Worm (Caenorhabditis elegans) whole organism, L2 larva: ENCODE results near the gene C17F4.11.

Source experiments
- C34F6.9 ChIP-seq: fragments of 150-350 bp; optimal IDR thresholded peaks from 2 replicates; lab custom pipeline; 2014; ENCODE audit warnings: missing biosample characterization, missing genetic modification characterization
- F13H6.1 ChIP-seq: sonication (generic microtip); optimal IDR thresholded peaks from 2 replicates; lab custom pipeline; 2016; ENCODE audit warnings: missing genetic modification characterization, missing compliant biosample characterization
- R02D3.7 ChIP-seq: fragments of 150-350 bp; optimal IDR thresholded peaks from 2 replicates; lab custom pipeline; 2014; ENCODE audit warnings: missing biosample characterization, missing genetic modification characterization
- Y55F3AM.14 ChIP-seq: fragments of 200-800 bp; sonication (Bioruptor generic); optimal IDR thresholded peaks from 2 replicates; lab custom pipeline; 2018; ENCODE audit warnings: mild to moderate bottlenecking, missing genetic modification characterization, missing compliant biosample characterization
- alr-1 ChIP-seq: fragments of 150-350 bp; optimal IDR thresholded peaks from 2 replicates; lab custom pipeline; 2014; ENCODE audit warnings: missing biosample characterization, missing genetic modification characterization
- ama-1 ChIP-seq: fragments of 150-350 bp; optimal IDR thresholded peaks from 2 replicates; lab custom pipeline; 2018; ENCODE audit warnings: inconsistent platforms
- blmp-1 ChIP-seq: sonication (generic microtip); optimal IDR thresholded peaks from 2 replicates; lab custom pipeline; 2017; ENCODE audit warnings: missing genetic modification characterization, mild to moderate bottlenecking, missing compliant biosample characterization, antibody characterized with exemption, moderate library complexity; ENCODE audit not compliant: insufficient read depth
- ceh-16 ChIP-seq: fragments of 150-350 bp; optimal IDR thresholded peaks from 2 replicates; lab custom pipeline; 2014; ENCODE audit warnings: missing biosample characterization, missing genetic modification characterization
- ceh-82 ChIP-seq: fragments of 150-350 bp; optimal IDR thresholded peaks from 2 replicates; lab custom pipeline; 2014; ENCODE audit warnings: missing biosample characterization, missing genetic modification characterization
- crh-2 ChIP-seq: sonication (generic microtip); optimal IDR thresholded peaks from 2 replicates; lab custom pipeline; 2017; ENCODE audit warnings: missing biosample characterization, missing genetic modification characterization
- dmd-4 ChIP-seq: sonication (generic microtip); optimal IDR thresholded peaks from 2 replicates; lab custom pipeline; 2017; ENCODE audit warnings: missing biosample characterization, missing genetic modification characterization
- egl-27 ChIP-seq: sonication (generic microtip); optimal IDR thresholded peaks from 3 replicates; lab custom pipeline; 2017; ENCODE audit warnings: missing biosample characterization, missing genetic modification reagents, missing genetic modification characterization
- elt-1 ChIP-seq: fragments of 150-350 bp; optimal IDR thresholded peaks from 2 replicates; lab custom pipeline; 2014; ENCODE audit warnings: missing biosample characterization, missing genetic modification characterization
- elt-3 ChIP-seq: sonication (generic microtip); optimal IDR thresholded peaks from 2 replicates; lab custom pipeline; 2017; ENCODE audit warnings: missing biosample characterization, missing genetic modification characterization
- gmeb-1 ChIP-seq: fragments of 150-350 bp; optimal IDR thresholded peaks from 2 replicates; lab custom pipeline; 2014; ENCODE audit warnings: missing biosample characterization, missing genetic modification characterization
- lin-13 ChIP-seq: fragments of 150-350 bp; optimal IDR thresholded peaks from 2 replicates; lab custom pipeline; 2014; ENCODE audit warnings: missing biosample characterization, missing genetic modification reagents, missing genetic modification characterization
- lsy-2 ChIP-seq, 2 experiments: fragments of 150-350 bp in 1 of 2; sonication (generic microtip) in 1 of 2; optimal IDR thresholded peaks; 2 replicates each; lab custom pipeline; 2014 to 2017; ENCODE audit warnings: missing biosample characterization in 2 of 2, missing genetic modification characterization in 2 of 2
- mab-5 ChIP-seq: fragments of 150-350 bp; optimal IDR thresholded peaks from 2 replicates; lab custom pipeline; 2014; ENCODE audit warnings: missing biosample characterization, missing genetic modification characterization
- mdl-1 ChIP-seq, 2 experiments: fragments of 150-350 bp in 1 of 2; sonication (generic microtip) in 1 of 2; optimal IDR thresholded peaks; 2 replicates each; lab custom pipeline; 2017; ENCODE audit warnings: missing biosample characterization in 2 of 2, missing genetic modification characterization in 2 of 2
- nhr-12 ChIP-seq: fragments of 150-350 bp; optimal IDR thresholded peaks from 2 replicates; lab custom pipeline; 2014; ENCODE audit warnings: missing biosample characterization, missing genetic modification characterization
- nhr-25 ChIP-seq: fragments of 150-350 bp; sonication (generic microtip); optimal IDR thresholded peaks from 3 replicates; lab custom pipeline; 2014; ENCODE audit warnings: missing biosample characterization, missing genetic modification characterization
- nhr-77 ChIP-seq: fragments of 150-350 bp; optimal IDR thresholded peaks from 2 replicates; lab custom pipeline; 2014; ENCODE audit warnings: missing biosample characterization, missing genetic modification characterization
- peb-1 ChIP-seq: fragments of 150-350 bp; optimal IDR thresholded peaks from 2 replicates; lab custom pipeline; 2014; ENCODE audit warnings: missing biosample characterization, missing genetic modification characterization
- sem-4 ChIP-seq: fragments of 150-350 bp; optimal IDR thresholded peaks from 2 replicates; lab custom pipeline; 2014; ENCODE audit warnings: missing biosample characterization, missing genetic modification reagents, missing genetic modification characterization
- skn-1 ChIP-seq: sonication (generic microtip); optimal IDR thresholded peaks from 2 replicates; lab custom pipeline; 2017; ENCODE audit warnings: missing biosample characterization, missing genetic modification characterization
- sma-3 ChIP-seq: sonication (generic microtip); optimal IDR thresholded peaks from 2 replicates; lab custom pipeline; 2016; ENCODE audit warnings: missing genetic modification reagents, missing genetic modification characterization, missing compliant biosample characterization
- snpc-4 ChIP-seq: fragments of 150-350 bp; optimal IDR thresholded peaks from 2 replicates; lab custom pipeline; 2014; ENCODE audit warnings: missing biosample characterization, missing genetic modification characterization
- unc-55 ChIP-seq: fragments of 150-350 bp; sonication (generic microtip); optimal IDR thresholded peaks from 3 replicates; lab custom pipeline; 2014; ENCODE audit warnings: missing biosample characterization, missing genetic modification reagents, missing genetic modification characterization
- unc-62 ChIP-seq: fragments of 150-350 bp; optimal IDR thresholded peaks from 2 replicates; lab custom pipeline; 2014; ENCODE audit warnings: missing biosample characterization, missing genetic modification reagents, missing genetic modification characterization
- zag-1 ChIP-seq: fragments of 150-350 bp; optimal IDR thresholded peaks from 2 replicates; lab custom pipeline; 2014; ENCODE audit warnings: missing biosample characterization, missing genetic modification characterization

C17F4.11 gene

ce11 chrII:3248043-3248718 is 10.9 kb downstream of the C17F4.11 start, which contains the start of the genes fbxc-50 and C17F4.2:
fbxc-50 (minus strand) TSS chrII:3248123.
C17F4.2 (plus strand) TSS chrII:3248668.
- TF ChIP-seq peb-1 (no peak), nhr-77 (tag; lab: Kevin White, UChicago) (no peak), crh-2 (tag; lab: Kevin White, UChicago) (no peak), sem-4 (tag; lab: Kevin White, UChicago) (no peak), elt-3 (tag; lab: Kevin White, UChicago) (no peak)

ce11 chrII:3249406-3249805 is 12.1 kb downstream of the C17F4.11 start, which contains the start of gene clec-124:
clec-124 (plus strand) TSS chrII:3249706.
- TF ChIP-seq Y55F3AM.14 (GFP tag; lab: Kevin White, UChicago) (no peak), unc-62 (no peak), elt-3 (tag; lab: Kevin White, UChicago) (no peak)

DNA sequence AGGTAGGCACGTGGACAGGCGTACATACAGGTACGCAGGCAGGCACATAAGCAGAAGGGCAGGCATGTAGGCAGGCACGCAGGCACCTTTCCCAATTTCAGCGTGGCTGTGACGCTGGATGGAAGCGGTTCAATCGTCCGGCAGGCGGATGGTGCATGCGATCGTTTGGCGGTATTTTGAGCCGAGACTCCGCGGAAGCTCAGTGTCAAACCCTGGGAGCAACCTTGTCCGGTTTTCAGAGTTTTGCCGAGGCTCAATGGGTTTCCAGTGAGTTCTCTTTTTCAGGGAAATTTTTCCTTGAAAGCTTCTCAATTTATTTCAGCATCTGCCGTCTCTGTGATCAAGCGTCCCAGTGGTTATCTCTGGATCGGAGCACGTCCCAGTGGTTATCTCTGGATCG is 12.9 kb downstream of the C17F4.11 start:
- no peak for TF ChIP-seq snpc-4 (tag; lab: Kevin White, UChicago)

- TF ChIP-seq mdl-1 (tag; optimal IDR thresholded peaks at IDR 0.05; lab: Kevin White, UChicago) (no peak), F13H6.1 (no peak), mab-5 (tag; lab: Kevin White, UChicago) (no peak), lin-13 (GFP tag; lab: Kevin White, UChicago) (no peak), zag-1 (tag; lab: Kevin White, UChicago) (no peak), egl-27 (no peak), alr-1 (no peak), R02D3.7 (tag; lab: Kevin White, UChicago) (no peak), C34F6.9 (no peak), dmd-4 (tag; lab: Kevin White, UChicago) (no peak), gmeb-1 (tag; lab: Kevin White, UChicago) (no peak), ceh-82 (no peak), sem-4 (tag; lab: Kevin White, UChicago) (no peak), elt-1 (tag; lab: Kevin White, UChicago) (no peak), sma-3 (GFP tag; lab: Kevin White, UChicago) (no peak), lsy-2 (tag; optimal IDR thresholded peaks at IDR 0.05; lab: Kevin White, UChicago) (no peak), skn-1 (tag; lab: Kevin White, UChicago) (no peak)
Measured at ce11 chrII:3251782-3252181, 14.5 kb downstream of the C17F4.11 start.

ce11 chrII:3259254-3259653 is 22.0 kb downstream of the C17F4.11 start, which contains the start of gene gcy-19:
gcy-19 (minus strand) TSS chrII:3259354.
- TF ChIP-seq ama-1 (lab: Kevin White, UChicago) (no peak), blmp-1 (tag; lab: Kevin White, UChicago) (no peak), sma-3 (GFP tag; lab: Kevin White, UChicago) (no peak), gmeb-1 (tag; lab: Kevin White, UChicago) (no peak), zag-1 (tag; lab: Kevin White, UChicago) (no peak), snpc-4 (tag; lab: Kevin White, UChicago) (no peak), alr-1 (no peak)
- TF ChIP-seq, all 48 proteins: peak for 0

DNA sequence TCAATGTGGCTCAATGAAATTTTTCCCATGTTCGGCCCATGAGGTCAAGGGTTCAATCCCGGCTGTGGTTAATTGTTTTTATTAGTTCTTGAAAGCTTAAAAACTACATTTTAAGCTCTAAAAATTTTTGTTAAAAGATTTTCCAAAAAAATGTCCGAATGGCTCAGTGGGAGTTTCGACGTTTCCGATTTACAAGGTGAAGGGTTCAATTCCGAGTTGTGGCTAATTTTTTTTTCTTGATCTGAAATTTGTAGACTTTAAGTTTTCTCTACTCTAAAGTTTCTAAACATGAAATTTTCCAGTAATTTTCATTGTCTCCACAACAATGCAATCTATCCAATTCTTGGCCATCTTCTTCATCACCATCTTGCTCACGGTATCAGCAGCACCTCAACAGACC is 25.2 kb downstream of the C17F4.11 start, which contains the start of gene F02E11.2:
F02E11.2 (plus strand) TSS at position 301 of the 400 bp plus-strand sequence.
- no peak for TF ChIP-seq unc-55
- no peak for TF ChIP-seq nhr-12
- TF ChIP-seq ceh-16 (tag; lab: Kevin White, UChicago), result no peak
- no peak for TF ChIP-seq nhr-25 (tag; lab: Kevin White, UChicago)
- TF ChIP-seq skn-1 (tag; lab: Kevin White, UChicago), result no peak
- no peak for TF ChIP-seq mab-5 (tag; lab: Kevin White, UChicago)
- no peak for TF ChIP-seq zag-1 (tag; lab: Kevin White, UChicago)
